Worm (Caenorhabditis elegans) whole organism, L4/young adult: Measurements from ENCODE around the gene osm-7.

ENCODE experiments used
- W03F9.2 ChIP-seq: fragments of 150-350 bp; optimal IDR thresholded peaks from 2 replicates; lab custom pipeline; 2014; ENCODE audit warnings: missing biosample characterization, missing genetic modification characterization
- dao-5 ChIP-seq: sonication (generic microtip); optimal IDR thresholded peaks from 2 replicates; lab custom pipeline; 2016; ENCODE audit warnings: missing genotype, missing genetic modification characterization, moderate library complexity, missing compliant biosample characterization
- him-1 ChIP-seq: sonication (generic microtip); optimal IDR thresholded peaks from 2 replicates; lab custom pipeline; 2016; ENCODE audit warnings: missing genotype, missing genetic modification reagents, missing genetic modification characterization, missing compliant biosample characterization

DNA sequence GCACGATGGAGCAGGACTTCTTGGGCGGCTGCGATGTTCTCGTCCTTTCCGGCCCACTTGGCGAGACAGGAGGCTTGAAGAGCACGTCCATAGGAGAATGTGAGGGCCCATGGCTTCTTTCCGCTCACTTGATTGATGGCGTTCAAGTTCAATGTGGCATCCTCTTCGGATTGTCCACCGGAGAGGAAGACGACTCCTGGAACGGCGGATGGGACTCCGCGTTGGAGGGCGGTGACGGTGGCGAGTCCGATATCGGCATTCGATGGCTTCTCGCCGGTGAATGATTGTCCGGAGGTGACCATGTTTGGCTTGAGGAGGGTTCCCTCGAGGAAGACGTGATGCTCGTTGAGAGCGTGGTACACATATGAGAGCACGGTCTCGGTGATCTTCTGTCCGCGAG, 12.4 kb upstream of the osm-7 start:
- TF ChIP-seq dao-5 (tag; lab: Kevin White, UChicago) (no peak), him-1 (tag; lab: Kevin White, UChicago) (no peak), W03F9.2 (no peak)
